Worm (Caenorhabditis elegans): ENCODE data around the gene T04F8.7.

The T04F8.7 gene

DNA sequence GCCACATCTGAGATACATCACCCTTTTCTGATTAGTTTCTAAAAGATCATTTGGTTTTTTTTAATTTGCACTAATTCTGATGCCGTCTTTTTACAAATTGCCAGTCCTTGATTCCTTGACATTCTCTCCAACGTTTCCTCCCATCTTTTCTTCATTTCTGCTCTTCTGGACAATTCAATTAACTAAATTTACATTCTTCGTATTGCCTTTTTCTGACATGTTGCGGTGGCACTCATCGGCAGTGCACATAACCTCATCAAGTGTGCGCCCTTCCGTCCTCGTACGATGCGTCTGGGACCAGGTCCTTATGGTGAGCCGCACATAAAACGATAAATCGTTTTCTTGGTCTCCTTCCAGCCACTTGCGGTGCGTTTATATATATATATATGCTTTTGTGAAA, 41.8 kb downstream of the T04F8.7 start:
- TF ChIP-seq nhr-237 (tag; optimal IDR thresholded peaks at IDR 0.05) (no peak), nhr-47 (tag; optimal IDR thresholded peaks at IDR 0.05) (peak; percentile 13), unc-86 (tag; optimal IDR thresholded peaks at IDR 0.05) (no peak), tbx-2 (tag; optimal IDR thresholded peaks at IDR 0.05) (peak; percentile 23), rnt-1 (tag; optimal IDR thresholded peaks at IDR 0.05) (no peak), blmp-1 (tag; optimal IDR thresholded peaks at IDR 0.05) (no peak), lin-14 (GFP tag; optimal IDR thresholded peaks at IDR 0.05) (peak; percentile 65)

DNA sequence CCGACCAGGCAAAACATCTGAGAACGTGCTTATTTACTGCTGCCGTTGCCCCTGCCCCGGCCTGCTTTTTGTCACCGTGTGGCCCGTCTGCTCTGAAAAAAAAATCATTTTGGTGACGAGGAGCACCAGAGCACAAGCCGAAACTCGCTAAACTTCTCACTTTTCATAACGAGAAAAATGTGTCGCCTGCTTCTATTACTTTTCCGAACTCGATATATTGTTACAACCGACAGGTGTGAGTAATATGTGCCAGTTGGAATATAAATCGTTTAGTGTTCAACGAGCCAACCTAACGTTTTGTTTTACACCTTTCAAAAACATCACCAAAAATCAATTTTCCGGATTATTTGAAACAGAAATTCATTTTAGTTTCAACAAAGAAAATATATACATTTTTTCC, 43.1 kb downstream of the T04F8.7 start:
- TF ChIP-seq nhr-84 (tag; optimal IDR thresholded peaks at IDR 0.05) (no peak), dsc-1 (tag; optimal IDR thresholded peaks at IDR 0.05) (peak; percentile 53), nhr-85 (tag) (no peak)

DNA sequence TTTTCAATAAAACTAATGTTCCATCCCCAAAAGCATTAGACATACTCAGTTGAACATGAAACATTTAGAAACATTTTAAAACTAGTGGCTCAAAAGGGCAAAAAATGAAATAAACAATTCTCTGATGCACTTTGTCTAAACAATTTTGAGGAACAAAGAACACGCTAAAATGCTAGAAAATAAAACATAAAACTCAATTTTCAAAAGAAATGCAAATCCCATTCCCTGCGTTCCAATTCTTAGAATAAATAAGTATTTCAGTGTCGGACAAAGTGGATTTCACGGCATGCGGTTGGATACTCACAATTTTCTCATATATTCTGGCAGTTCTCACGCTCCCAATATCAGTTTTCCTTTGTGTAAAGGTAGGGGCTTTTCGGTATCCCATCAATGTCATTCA, 47.5 kb downstream of the T04F8.7 start:
- TF ChIP-seq nhr-47 (tag; optimal IDR thresholded peaks at IDR 0.05) (no peak), C16A3.4 (tag; optimal IDR thresholded peaks at IDR 0.05) (no peak), skn-1 (tag; optimal IDR thresholded peaks at IDR 0.05) (no peak), blmp-1 (tag; optimal IDR thresholded peaks at IDR 0.05) (no peak), egl-13 (tag; optimal IDR thresholded peaks at IDR 0.05) (no peak)

DNA sequence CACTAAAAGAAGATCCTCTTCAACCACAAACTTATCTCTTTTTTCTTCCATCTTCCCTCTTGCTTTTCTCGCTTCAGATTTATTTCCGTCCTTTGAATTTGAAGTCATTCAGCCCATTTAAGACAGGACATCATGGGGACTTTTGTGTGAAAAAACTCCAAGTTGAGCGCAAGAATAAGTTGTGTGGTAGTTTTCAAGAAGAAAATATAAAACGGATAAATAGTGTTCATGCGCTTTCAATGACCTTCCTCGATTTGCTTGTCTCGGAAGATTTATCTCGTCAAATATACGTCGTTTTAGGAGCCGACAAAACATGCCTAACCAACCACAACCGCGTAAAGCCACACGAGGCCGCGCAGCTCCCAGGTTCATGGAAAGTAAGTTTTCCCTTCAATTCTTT, 48.7 kb downstream of the T04F8.7 start, which contains the start of gene sto-6:
Gene sto-6 (plus strand): TSS at position 301 of the 400 bp plus-strand sequence.
- TF ChIP-seq unc-86 (tag; optimal IDR thresholded peaks at IDR 0.05) = no peak
- no peak for TF ChIP-seq hlh-4 (tag; optimal IDR thresholded peaks at IDR 0.05)
- TF ChIP-seq nhr-85 (tag) = peak; percentile 24
- TF ChIP-seq ceh-8 (GFP tag; optimal IDR thresholded peaks at IDR 0.05) = no peak
- TF ChIP-seq lir-3 (tag; optimal IDR thresholded peaks at IDR 0.05; ENCODE audit: poor library complexity) = no peak
- TF ChIP-seq lin-14 (GFP tag; optimal IDR thresholded peaks at IDR 0.05) = no peak
- TF ChIP-seq elt-2 (tag; optimal IDR thresholded peaks at IDR 0.05) = no peak

DNA sequence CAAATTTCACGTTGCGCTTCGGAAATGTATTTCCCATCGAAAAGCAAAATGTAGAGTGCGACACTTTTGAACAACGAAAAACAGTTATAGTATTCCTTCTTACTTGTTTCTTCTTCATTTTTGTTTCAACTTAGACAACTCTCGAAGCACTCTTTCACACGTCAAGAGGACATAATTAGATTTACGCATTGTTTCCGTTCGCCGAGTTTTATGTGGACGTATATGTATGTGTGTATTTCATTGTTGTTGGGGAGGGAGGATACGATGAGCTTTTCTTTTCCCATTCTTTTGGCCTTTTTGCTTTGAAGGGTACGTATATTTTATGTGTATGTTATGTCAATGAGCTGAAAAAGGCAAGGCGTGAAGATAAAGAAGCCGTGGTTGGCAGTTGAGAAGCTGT, 50.3 kb downstream of the T04F8.7 start:
- TF ChIP-seq Y116A8C.19 (tag; optimal IDR thresholded peaks at IDR 0.05; ENCODE audit: borderline replicate concordance) = no peak
- TF ChIP-seq tlp-1 (tag; optimal IDR thresholded peaks at IDR 0.05) = no peak
- no peak for TF ChIP-seq vab-15 (tag; optimal IDR thresholded peaks at IDR 0.05)
- TF ChIP-seq tbx-2 (tag; optimal IDR thresholded peaks at IDR 0.05) = no peak
- TF ChIP-seq ceh-88 (GFP tag; IDR thresholded peaks at IDR 0.05) = no peak
- TF ChIP-seq C04F5.9 (tag; optimal IDR thresholded peaks at IDR 0.05) = no peak
- no peak for TF ChIP-seq dsc-1 (tag; optimal IDR thresholded peaks at IDR 0.05)
- no peak for TF ChIP-seq nhr-47 (tag; optimal IDR thresholded peaks at IDR 0.05)
- TF ChIP-seq mab-9 (GFP tag; IDR thresholded peaks at IDR 0.05) = no peak
- TF ChIP-seq fkh-10 (GFP tag; optimal IDR thresholded peaks at IDR 0.05) = peak; percentile 60
- TF ChIP-seq C16A3.4 (tag; optimal IDR thresholded peaks at IDR 0.05) = no peak
- TF ChIP-seq fkh-8 (tag; optimal IDR thresholded peaks at IDR 0.05) = no peak
- peak; percentile 27 for TF ChIP-seq lin-14 (GFP tag; optimal IDR thresholded peaks at IDR 0.05)
- no peak for TF ChIP-seq lsy-2 (tag; optimal IDR thresholded peaks at IDR 0.05)
- no peak for TF ChIP-seq F16B12.6 (tag; optimal IDR thresholded peaks at IDR 0.05)

DNA sequence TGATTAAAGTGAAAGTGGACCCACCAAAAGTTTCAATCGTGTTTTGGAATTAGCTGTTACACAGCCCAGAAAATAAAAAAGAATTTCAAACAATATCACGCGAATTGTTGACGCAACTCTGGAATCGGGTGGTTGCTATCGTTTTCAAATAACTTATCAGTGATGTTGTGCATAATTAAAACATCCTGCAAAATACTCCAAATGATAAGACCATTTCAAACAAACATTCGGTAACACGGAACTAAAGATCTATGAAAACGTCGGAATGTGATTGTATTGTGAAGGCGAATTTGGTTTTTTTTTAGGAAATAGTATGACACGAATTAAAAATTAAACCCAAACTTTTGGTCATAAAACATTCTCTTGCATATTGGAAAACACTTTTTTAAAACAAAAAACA, 52.2 kb downstream of the T04F8.7 start, which contains the start of gene spp-30:
Gene spp-30 (minus strand): TSS at position 101 of the 400 bp plus-strand sequence.
- TF ChIP-seq egl-27 (tag; optimal IDR thresholded peaks at IDR 0.05) (no peak), nhr-77 (tag; optimal IDR thresholded peaks at IDR 0.05) (no peak), snpc-4 (tag; optimal IDR thresholded peaks at IDR 0.05) (no peak), nhr-237 (tag; optimal IDR thresholded peaks at IDR 0.05) (no peak), mab-9 (GFP tag; IDR thresholded peaks at IDR 0.05) (no peak), pqm-1 (tag; optimal IDR thresholded peaks at IDR 0.05) (no peak), elt-2 (tag; optimal IDR thresholded peaks at IDR 0.05) (no peak), unc-86 (tag; optimal IDR thresholded peaks at IDR 0.05) (no peak), mef-2 (tag; optimal IDR thresholded peaks at IDR 0.05) (no peak), aly-2 (tag; optimal IDR thresholded peaks at IDR 0.05) (no peak), unc-30 (tag; optimal IDR thresholded peaks at IDR 0.05) (no peak), ceh-90 (tag; optimal IDR thresholded peaks at IDR 0.05) (no peak), ceh-8 (GFP tag; optimal IDR thresholded peaks at IDR 0.05) (no peak), nhr-20 (tag; optimal IDR thresholded peaks at IDR 0.05) (no peak)
